Worm (Caenorhabditis elegans) whole organism, early embryonic: ENCODE measurements around the gene stn-2.

Experiments
- B0310.2 ChIP-seq: sonication (generic microtip); optimal IDR thresholded peaks from 2 replicates; lab custom pipeline; 2016; ENCODE audit warnings: mild to moderate bottlenecking, missing genetic modification characterization, missing compliant biosample characterization
- F13C5.2 ChIP-seq: sonication (generic microtip); optimal IDR thresholded peaks from 2 replicates; lab custom pipeline; 2017; ENCODE audit warnings: mild to moderate bottlenecking, missing genetic modification characterization, inconsistent platforms, missing compliant biosample characterization
- ceh-13 ChIP-seq: fragments of 200-800 bp; sonication (Bioruptor generic); optimal IDR thresholded peaks from 2 replicates; lab custom pipeline; 2018; ENCODE audit warnings: mild to moderate bottlenecking, missing genetic modification characterization, missing compliant biosample characterization
- hnd-1 ChIP-seq: sonication (generic microtip); optimal IDR thresholded peaks from 2 replicates; lab custom pipeline; 2016; ENCODE audit warnings: missing genetic modification characterization, missing compliant biosample characterization

DNA sequence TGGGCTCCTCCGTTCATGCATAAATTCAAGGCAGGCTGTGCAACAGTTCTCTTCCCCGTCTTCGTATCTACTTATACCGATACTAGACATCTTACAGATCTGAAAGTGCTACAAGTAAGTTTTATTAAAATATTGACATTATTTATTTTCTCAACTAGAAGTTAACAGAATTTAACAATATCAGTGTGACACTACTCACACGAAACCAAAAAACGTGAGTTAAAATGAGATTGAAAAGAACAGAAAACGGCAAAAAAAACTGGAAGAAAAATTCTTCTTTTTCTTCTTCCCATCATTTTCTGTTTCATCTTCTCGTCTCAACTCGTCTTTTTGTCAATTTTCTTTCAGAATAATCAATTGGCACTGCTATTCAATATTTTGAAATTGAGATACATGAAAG lies 23.5 kb downstream of the stn-2 start, which contains the start of gene F27D9.12:
- TF ChIP-seq F13C5.2 (tag; lab: Kevin White, UChicago) (no peak), B0310.2 (tag; lab: Kevin White, UChicago) (no peak), ceh-13 (GFP tag; lab: Kevin White, UChicago) (no peak), hnd-1 (tag; lab: Kevin White, UChicago) (no peak)
